Worm (Caenorhabditis elegans) whole organism, L3 larva: ENCODE data around the gene nhr-97.

Experiments used
- R02D3.7 ChIP-seq: fragments of 150-350 bp; optimal IDR thresholded peaks from 2 replicates; lab custom pipeline; 2014; ENCODE audit warnings: missing biosample characterization, missing genetic modification characterization
- ZK546.5 ChIP-seq: sonication (generic microtip); optimal IDR thresholded peaks from 2 replicates; lab custom pipeline; 2017; ENCODE audit warnings: missing biosample characterization, missing genetic modification characterization
- aly-2 ChIP-seq: fragments of 150-350 bp; optimal IDR thresholded peaks from 2 replicates; lab custom pipeline; 2014; ENCODE audit warnings: missing biosample characterization, missing genetic modification characterization
- ama-1 ChIP-seq: fragments of 150-350 bp; optimal IDR thresholded peaks from 2 replicates; lab custom pipeline; 2018
- ceh-16 ChIP-seq: sonication (generic microtip); optimal IDR thresholded peaks from 2 replicates; lab custom pipeline; 2017; ENCODE audit warnings: missing biosample characterization, missing genetic modification characterization
- ceh-28 ChIP-seq: fragments of 150-350 bp; optimal IDR thresholded peaks from 2 replicates; lab custom pipeline; 2014; ENCODE audit warnings: missing biosample characterization, missing genetic modification reagents, missing genetic modification characterization
- ceh-82 ChIP-seq: fragments of 150-350 bp; optimal IDR thresholded peaks from 2 replicates; lab custom pipeline; 2014; ENCODE audit warnings: missing biosample characterization, missing genetic modification characterization
- ceh-9 ChIP-seq: sonication (generic microtip); optimal IDR thresholded peaks from 2 replicates; lab custom pipeline; 2018; ENCODE audit warnings: missing biosample characterization, missing genetic modification characterization
- daf-12 ChIP-seq: fragments of 150-350 bp; optimal IDR thresholded peaks from 2 replicates; lab custom pipeline; 2014; ENCODE audit warnings: missing biosample characterization, missing genetic modification reagents, missing genetic modification characterization
- elt-1 ChIP-seq: fragments of 150-350 bp; optimal IDR thresholded peaks from 2 replicates; lab custom pipeline; 2014; ENCODE audit warnings: missing biosample characterization, missing genetic modification characterization
- elt-2 ChIP-seq: sonication (generic microtip); optimal IDR thresholded peaks from 2 replicates; lab custom pipeline; 2016; ENCODE audit warnings: missing genetic modification reagents, mild to moderate bottlenecking, missing genetic modification characterization, missing compliant biosample characterization
- elt-3 ChIP-seq, 3 experiments: fragments of 150-350 bp in 1 of 3; sonication (generic microtip) in 2 of 3; optimal IDR thresholded peaks; 2 replicates in 2 of 3; 4 replicates in 1 of 3; lab custom pipeline; 2014 to 2017; ENCODE audit warnings: missing biosample characterization in 3 of 3, missing genetic modification characterization in 3 of 3
- eor-1 ChIP-seq, 2 experiments: fragments of 150-350 bp; optimal IDR thresholded peaks; 2 replicates each; lab custom pipeline; 2014 to 2018; ENCODE audit warnings: missing biosample characterization in 2 of 2, missing genetic modification characterization in 2 of 2
- fkh-10 ChIP-seq: sonication (generic microtip); optimal IDR thresholded peaks from 2 replicates; lab custom pipeline; 2017; ENCODE audit warnings: missing biosample characterization, missing genetic modification reagents, missing genetic modification characterization
- fkh-2 ChIP-seq: fragments of 150-350 bp; optimal IDR thresholded peaks from 2 replicates; lab custom pipeline; 2014; ENCODE audit warnings: missing biosample characterization, missing genetic modification reagents, missing genetic modification characterization
- fos-1 ChIP-seq: fragments of 150-350 bp; optimal IDR thresholded peaks from 2 replicates; lab custom pipeline; 2014; ENCODE audit warnings: missing biosample characterization, missing genetic modification characterization
- jun-1 ChIP-seq: fragments of 150-350 bp; optimal IDR thresholded peaks from 2 replicates; lab custom pipeline; 2014; ENCODE audit warnings: missing biosample characterization, missing genetic modification reagents, missing genetic modification characterization
- lin-15B ChIP-seq: fragments of 150-350 bp; optimal IDR thresholded peaks from 2 replicates; lab custom pipeline; 2014; ENCODE audit warnings: missing biosample characterization, missing genetic modification characterization
- lin-39 ChIP-seq: fragments of 150-350 bp; optimal IDR thresholded peaks from 2 replicates; lab custom pipeline; 2018; ENCODE audit warnings: missing biosample characterization, missing genetic modification reagents, missing genetic modification characterization
- lsy-12 ChIP-seq: sonication (generic microtip); optimal IDR thresholded peaks from 2 replicates; lab custom pipeline; 2016; ENCODE audit warnings: mild to moderate bottlenecking, missing genetic modification characterization, missing compliant biosample characterization
- mdl-1 ChIP-seq: fragments of 150-350 bp; optimal IDR thresholded peaks from 2 replicates; lab custom pipeline; 2014; ENCODE audit warnings: missing biosample characterization, missing genetic modification characterization
- mml-1 ChIP-seq: fragments of 150-350 bp; sonication (generic microtip); optimal IDR thresholded peaks from 3 replicates; lab custom pipeline; 2014; ENCODE audit warnings: missing biosample characterization, missing genetic modification characterization
- nfya-1 ChIP-seq: sonication (generic microtip); optimal IDR thresholded peaks from 2 replicates; lab custom pipeline; 2017; ENCODE audit warnings: missing genetic modification characterization, mild to moderate bottlenecking, missing compliant biosample characterization, antibody characterized with exemption, moderate library complexity; ENCODE audit not compliant: insufficient read depth
- nhr-11 ChIP-seq: fragments of 150-350 bp; optimal IDR thresholded peaks from 2 replicates; lab custom pipeline; 2014; ENCODE audit warnings: missing biosample characterization, missing genetic modification characterization
- nhr-12 ChIP-seq: fragments of 150-350 bp; optimal IDR thresholded peaks from 2 replicates; lab custom pipeline; 2014; ENCODE audit warnings: missing biosample characterization, missing genetic modification characterization
- nhr-23 ChIP-seq: fragments of 150-350 bp; optimal IDR thresholded peaks from 2 replicates; lab custom pipeline; 2014; ENCODE audit warnings: missing biosample characterization, missing genetic modification reagents, missing genetic modification characterization
- nhr-237 ChIP-seq: fragments of 150-350 bp; optimal IDR thresholded peaks from 2 replicates; lab custom pipeline; 2014; ENCODE audit warnings: missing biosample characterization, missing genetic modification characterization
- nhr-25 ChIP-seq: sonication (generic microtip); optimal IDR thresholded peaks from 2 replicates; lab custom pipeline; 2017; ENCODE audit warnings: missing biosample characterization, missing genetic modification characterization
- nhr-28 ChIP-seq: fragments of 150-350 bp; optimal IDR thresholded peaks from 2 replicates; lab custom pipeline; 2014; ENCODE audit warnings: missing biosample characterization, missing genetic modification characterization
- nhr-43 ChIP-seq: sonication (generic microtip); optimal IDR thresholded peaks from 2 replicates; lab custom pipeline; 2016; ENCODE audit warnings: mild to moderate bottlenecking, missing genetic modification characterization, missing compliant biosample characterization; ENCODE audit not compliant: poor library complexity, severe bottlenecking
- nhr-67 ChIP-seq: fragments of 150-350 bp; optimal IDR thresholded peaks from 2 replicates; lab custom pipeline; 2014; ENCODE audit warnings: missing biosample characterization, missing genetic modification characterization
- nhr-76 ChIP-seq: fragments of 150-350 bp; sonication (generic microtip); optimal IDR thresholded peaks from 5 replicates; lab custom pipeline; 2014; ENCODE audit warnings: missing biosample characterization, missing genetic modification characterization
- nhr-77 ChIP-seq: fragments of 150-350 bp; optimal IDR thresholded peaks from 2 replicates; lab custom pipeline; 2014; ENCODE audit warnings: missing biosample characterization, missing genetic modification characterization
- pha-4 ChIP-seq: fragments of 150-350 bp; optimal IDR thresholded peaks from 2 replicates; lab custom pipeline; 2014; ENCODE audit warnings: missing biosample characterization, missing genetic modification reagents, missing genetic modification characterization
- pqm-1 ChIP-seq: fragments of 150-350 bp; optimal IDR thresholded peaks from 2 replicates; lab custom pipeline; 2017; ENCODE audit warnings: missing biosample characterization, missing genetic modification characterization, inconsistent platforms
- sea-2 ChIP-seq: fragments of 150-350 bp; sonication (generic microtip); optimal IDR thresholded peaks from 4 replicates; lab custom pipeline; 2014; ENCODE audit warnings: missing biosample characterization, missing genetic modification reagents, missing genetic modification characterization
- snpc-4 ChIP-seq: fragments of 150-350 bp; optimal IDR thresholded peaks from 2 replicates; lab custom pipeline; 2014; ENCODE audit warnings: missing biosample characterization, missing genetic modification characterization
- tbx-2 ChIP-seq: sonication (generic microtip); optimal IDR thresholded peaks from 2 replicates; lab custom pipeline; 2016; ENCODE audit warnings: mild to moderate bottlenecking, missing genetic modification characterization, missing compliant biosample characterization
- unc-39 ChIP-seq: sonication (generic microtip); optimal IDR thresholded peaks from 4 replicates; lab custom pipeline; 2017; ENCODE audit warnings: missing biosample characterization, missing genetic modification characterization
- unc-62 ChIP-seq: fragments of 150-350 bp; sonication (generic microtip); optimal IDR thresholded peaks from 4 replicates; lab custom pipeline; 2014; ENCODE audit warnings: missing biosample characterization, missing genetic modification reagents, missing genetic modification characterization
- zag-1 ChIP-seq: fragments of 150-350 bp; optimal IDR thresholded peaks from 2 replicates; lab custom pipeline; 2014; ENCODE audit warnings: missing biosample characterization, missing genetic modification characterization
- ztf-11 ChIP-seq: fragments of 150-350 bp; optimal IDR thresholded peaks from 2 replicates; lab custom pipeline; 2014; ENCODE audit warnings: missing biosample characterization, missing genetic modification characterization
- ztf-4 ChIP-seq: fragments of 150-350 bp; optimal IDR thresholded peaks from 2 replicates; lab custom pipeline; 2014; ENCODE audit warnings: missing biosample characterization, missing genetic modification characterization

Gene nhr-97

ce11 chrIV:9799664-9800063 is 42.2 kb downstream of the nhr-97 start:
- no peak for TF ChIP-seq nhr-43
- peak; percentile 32 for TF ChIP-seq pqm-1 (tag; lab: Kevin White, UChicago)
- TF ChIP-seq unc-39: no peak
- no peak for TF ChIP-seq jun-1
- TF ChIP-seq fkh-2 (tag; lab: Kevin White, UChicago): no peak
- TF ChIP-seq pha-4 (tag; lab: Kevin White, UChicago): peak; percentile 61
- TF ChIP-seq ZK546.5 (tag; lab: Kevin White, UChicago): no peak
- no peak for TF ChIP-seq ztf-4
- no peak for TF ChIP-seq aly-2 (tag; lab: Kevin White, UChicago)
- TF ChIP-seq snpc-4 (tag; lab: Kevin White, UChicago): no peak
- no peak for TF ChIP-seq tbx-2 (tag; lab: Kevin White, UChicago)
- peak; percentile 72 for TF ChIP-seq elt-2 (tag; lab: Kevin White, UChicago)
- TF ChIP-seq R02D3.7 (tag; lab: Kevin White, UChicago): no peak
- TF ChIP-seq mml-1 (tag; lab: Kevin White, UChicago): no peak
- no peak for TF ChIP-seq fkh-10 (GFP tag; lab: Kevin White, UChicago)
- no peak for TF ChIP-seq ztf-11 (tag; lab: Kevin White, UChicago)

ce11 chrIV:9801418-9801817 is 44.0 kb downstream of the nhr-97 start:
- TF ChIP-seq R02D3.7 (tag; lab: Kevin White, UChicago): no peak
- peak; percentile 56 for TF ChIP-seq ama-1
- TF ChIP-seq sea-2 (GFP tag; lab: Kevin White, UChicago): no peak
- TF ChIP-seq lin-15B (tag; lab: Kevin White, UChicago): no peak
- TF ChIP-seq fkh-2 (tag; lab: Kevin White, UChicago): no peak
- TF ChIP-seq nhr-28 (tag; lab: Kevin White, UChicago): no peak
- TF ChIP-seq pha-4 (tag; lab: Kevin White, UChicago): peak; percentile 66
- no peak for TF ChIP-seq ceh-28 (tag; lab: Kevin White, UChicago)
- no peak for TF ChIP-seq nhr-67
- no peak for TF ChIP-seq unc-39
- TF ChIP-seq pqm-1 (tag; lab: Kevin White, UChicago): peak; percentile 99
- TF ChIP-seq lin-39 (tag; lab: Kevin White, UChicago): no peak
- TF ChIP-seq nhr-237 (tag; lab: Kevin White, UChicago): no peak
- no peak for TF ChIP-seq elt-1 (tag; lab: Kevin White, UChicago)
- TF ChIP-seq nfya-1 (tag; lab: Kevin White, UChicago): no peak
- TF ChIP-seq snpc-4 (tag; lab: Kevin White, UChicago): no peak
- TF ChIP-seq jun-1: peak; percentile 82
- TF ChIP-seq elt-3 (tag; optimal IDR thresholded peaks at IDR 0.05; lab: Kevin White, UChicago): no peak
- TF ChIP-seq unc-62 (GFP tag; lab: Kevin White, UChicago): no peak
- TF ChIP-seq nhr-12 (tag; lab: Kevin White, UChicago): no peak
- TF ChIP-seq tbx-2 (tag; lab: Kevin White, UChicago): no peak
- TF ChIP-seq elt-2 (tag; lab: Kevin White, UChicago): peak; percentile 98
- no peak for TF ChIP-seq fos-1 (tag; lab: Kevin White, UChicago)
- TF ChIP-seq nhr-11 (tag; lab: Kevin White, UChicago): no peak
- no peak for TF ChIP-seq mdl-1
- no peak for TF ChIP-seq zag-1 (tag; lab: Kevin White, UChicago)
- no peak for TF ChIP-seq ceh-82 (tag; lab: Kevin White, UChicago)
- TF ChIP-seq nhr-77: no peak
- TF ChIP-seq eor-1 (tag; optimal IDR thresholded peaks at IDR 0.05; lab: Kevin White, UChicago): no peak
- TF ChIP-seq nhr-43: no peak
- no peak for TF ChIP-seq daf-12 (tag; lab: Kevin White, UChicago)
- no peak for TF ChIP-seq ZK546.5 (tag; lab: Kevin White, UChicago)
- TF ChIP-seq nhr-25: no peak
- no peak for TF ChIP-seq ceh-9 (tag; lab: Kevin White, UChicago)
- no peak for TF ChIP-seq nhr-23
- TF ChIP-seq ceh-16: no peak
- no peak for TF ChIP-seq nhr-76 (tag; lab: Kevin White, UChicago)
- TF ChIP-seq lsy-12 (tag; lab: Kevin White, UChicago): no peak
- TF ChIP-seq fkh-10 (GFP tag; lab: Kevin White, UChicago): no peak
- TF ChIP-seq ztf-4: no peak
- TF ChIP-seq, all 47 proteins: peak for 5
